Fruit fly (Drosophila melanogaster): ENCODE results near the gene CG42680.

The CG42680 gene

dm6 chr2L:14588615-14589247, 697 bp upstream of the CG42680 start (continued):
- TF ChIP-seq Xbp1 (GFP tag; optimal IDR thresholded peaks at IDR 0.05) = peak; percentile 9
- TF ChIP-seq Rfx (GFP tag; IDR thresholded peaks at IDR 0.05) = peak; percentile 19; the same call in 1 of the 2 replicates
- TF ChIP-seq vvl (GFP tag; IDR thresholded peaks at IDR 0.05) = peak; percentile 42; the same call in 1 of the 2 replicates
- TF ChIP-seq CG8290 (GFP tag; optimal IDR thresholded peaks at IDR 0.05) = no peak
- peak in 1 of 2 experiments; percentile 58 for TF ChIP-seq CG8290 (tag; optimal IDR thresholded peaks at IDR 0.05)
- peak; percentile 14 for TF ChIP-seq Hsf (GFP tag; optimal IDR thresholded peaks at IDR 0.05)
- TF ChIP-seq pan (optimal IDR thresholded peaks at IDR 0.05) = no peak
- no peak for TF ChIP-seq pan (GFP tag; optimal IDR thresholded peaks at IDR 0.05 in 1 of 2, IDR thresholded peaks at IDR 0.05 in 1 of 2)
- no peak for TF ChIP-seq ttk (GFP tag; IDR thresholded peaks at IDR 0.05)
- peak; percentile 52; the same call in 1 of the 3 replicates for TF ChIP-seq Opbp (GFP tag; IDR thresholded peaks at IDR 0.05; ENCODE audit: partially characterized antibody)
- peak; percentile 61 for TF ChIP-seq Bgb (GFP tag; IDR thresholded peaks at IDR 0.05; ENCODE audit: partially characterized antibody)
- no peak for TF ChIP-seq Optix (GFP tag; IDR thresholded peaks at IDR 0.05)
- no peak for TF ChIP-seq crp (GFP tag; optimal IDR thresholded peaks at IDR 0.05)
- peak; percentile 43 for TF ChIP-seq CG11504 (tag; optimal IDR thresholded peaks at IDR 0.05)
- peak; percentile 72 for TF ChIP-seq HmgZ (tag; optimal IDR thresholded peaks at IDR 0.05)
- peak; percentile 19; the same call in 1 of the 2 replicates for TF ChIP-seq E2f2 (GFP tag; IDR thresholded peaks at IDR 0.05)
- peak; percentile 20 for TF ChIP-seq grau (tag; optimal IDR thresholded peaks at IDR 0.05)
- peak; percentile 46; the same call in 1 of the 2 replicates for TF ChIP-seq Scr (GFP tag; IDR thresholded peaks at IDR 0.05; ENCODE audit: partially characterized antibody)
- no peak for TF ChIP-seq odd (GFP tag; optimal IDR thresholded peaks at IDR 0.05)
- TF ChIP-seq CG8924 (tag; optimal IDR thresholded peaks at IDR 0.05) = no peak
- TF ChIP-seq Lhr (GFP tag; optimal IDR thresholded peaks at IDR 0.05) = peak; percentile 73
- TF ChIP-seq CG13894 (tag; optimal IDR thresholded peaks at IDR 0.05) = no peak
- peak; percentile 17 for TF ChIP-seq Sox102F (GFP tag; optimal IDR thresholded peaks at IDR 0.05)
- peak; percentile 7 for TF ChIP-seq sens (GFP tag)
- TF ChIP-seq CG8281 (tag; optimal IDR thresholded peaks at IDR 0.05) = peak; percentile 77
- TF ChIP-seq chif (GFP tag; optimal IDR thresholded peaks at IDR 0.05) = peak in 1 of 2 experiments; percentile 4
- TF ChIP-seq CG13424 (tag; optimal IDR thresholded peaks at IDR 0.05) = peak; percentile 11
- TF ChIP-seq Dp (GFP tag; optimal IDR thresholded peaks at IDR 0.05) = peak; percentile 9
- TF ChIP-seq CG42726 (GFP tag; IDR thresholded peaks at IDR 0.05; ENCODE audit: partially characterized antibody) = 0 out of 2 replicates have a peak, but pooled peaks have one; percentile 39
- TF ChIP-seq usp (GFP tag; optimal IDR thresholded peaks at IDR 0.05) = no peak
- peak; percentile 53 for TF ChIP-seq CG15601 (tag; optimal IDR thresholded peaks at IDR 0.05)
- no peak for TF ChIP-seq CG10147 (GFP tag; optimal IDR thresholded peaks at IDR 0.05)
- peak; percentile 49 for TF ChIP-seq Med (GFP tag)
- TF ChIP-seq sug (tag; optimal IDR thresholded peaks at IDR 0.05) = peak; percentile 9
- TF ChIP-seq pita (GFP tag; optimal IDR thresholded peaks at IDR 0.05) = peak; percentile 96
- TF ChIP-seq mld (GFP tag; IDR thresholded peaks at IDR 0.05; ENCODE audit: partially characterized antibody) = no peak
- TF ChIP-seq BtbVII (GFP tag; optimal IDR thresholded peaks at IDR 0.05) = no peak
- TF ChIP-seq CG1603 (tag; optimal IDR thresholded peaks at IDR 0.05) = peak; percentile 41
- peak; percentile 42; the same call in 1 of the 3 replicates for TF ChIP-seq knrl (GFP tag; IDR thresholded peaks at IDR 0.05; ENCODE audit: partially characterized antibody)
- TF ChIP-seq cg (GFP tag; optimal IDR thresholded peaks at IDR 0.05) = no peak
- peak; percentile 35 for TF ChIP-seq CG12769 (tag; optimal IDR thresholded peaks at IDR 0.05)
- no peak for TF ChIP-seq Hr3 (GFP tag; optimal IDR thresholded peaks at IDR 0.05)
- peak; percentile 68 for TF ChIP-seq amos (GFP tag; IDR thresholded peaks at IDR 0.05; ENCODE audit: partially characterized antibody)
- peak; percentile 2 for TF ChIP-seq CG2120 (GFP tag; optimal IDR thresholded peaks at IDR 0.05)
- peak; percentile 53; the same call in 1 of the 2 replicates for TF ChIP-seq CG13287 (GFP tag; IDR thresholded peaks at IDR 0.05; ENCODE audit: partially characterized antibody)
